Worm (Caenorhabditis elegans) whole organism, L4 larva: ENCODE measurements around the gene ceh-48.

Source experiments
- lin-39 ChIP-seq: fragments of 150-350 bp; optimal IDR thresholded peaks from 2 replicates; lab custom pipeline; 2014; ENCODE audit warnings: missing biosample characterization, missing genetic modification reagents, missing genetic modification characterization
- mdt-29 ChIP-seq: fragments of 200-800 bp; sonication (Bioruptor generic); IDR thresholded peaks from 2 replicates; pipeline ENCODE4 v1.3.6; 2022; ENCODE audit warnings: missing genetic modification reagents, missing genetic modification characterization, missing compliant biosample characterization
- nhr-11 ChIP-seq: fragments of 150-350 bp; optimal IDR thresholded peaks from 2 replicates; lab custom pipeline; 2014; ENCODE audit warnings: missing biosample characterization, missing genetic modification characterization
- pha-4 ChIP-seq, 2 experiments: fragments of 150-350 bp in 1 of 2; fragments of 200-800 bp in 1 of 2; sonication (Bioruptor generic) in 1 of 2; IDR thresholded peaks in 1 of 2; optimal IDR thresholded peaks in 1 of 2; 2 replicates each; pipeline versions ENCODE4 v1.3.6 to Lab custom; 2014 to 2022; ENCODE audit warnings: missing genetic modification characterization in 2 of 2, missing genetic modification reagents in 2 of 2, missing biosample characterization in 1 of 2, missing compliant biosample characterization in 1 of 2
- unc-130 ChIP-seq: sonication (generic microtip); optimal IDR thresholded peaks from 2 replicates; lab custom pipeline; 2016; ENCODE audit warnings: missing genetic modification reagents, missing genetic modification characterization, missing compliant biosample characterization

ce11 chrIV:6795529-6795928, 16.4 kb upstream of the ceh-48 start, which contains the start of the genes C17H12.3 and C17H12.12:
- no peak for TF ChIP-seq pha-4 (GFP tag; IDR thresholded peaks at IDR 0.05; lab: Robert Waterston, UW)
- no peak for TF ChIP-seq pha-4 (tag; optimal IDR thresholded peaks at IDR 0.05; lab: Kevin White, UChicago)
- no peak for TF ChIP-seq mdt-29
- TF ChIP-seq unc-130: no peak
- TF ChIP-seq lin-39 (tag; lab: Kevin White, UChicago): no peak
- TF ChIP-seq nhr-11: no peak
